Fruit fly (Drosophila melanogaster) whole organism: ENCODE results near the gene CG17329.

Experiments used
- CG8478 ChIP-seq: fragments of >200 bp; optimal IDR thresholded peaks from 2 replicates; lab custom pipeline; 2018; ENCODE audit warnings: inconsistent platforms
- Dll ChIP-seq: fragments of >200 bp; optimal IDR thresholded peaks from 2 replicates; lab custom pipeline; 2017
- EcR ChIP-seq, 2 experiments: fragments of >200 bp; optimal IDR thresholded peaks; 2 replicates each; lab custom pipeline; 2017; ENCODE audit warnings: missing biosample characterization in 2 of 2, missing genetic modification characterization in 2 of 2, missing genetic modification reagents in 2 of 2
- pan ChIP-seq: fragments of >200 bp; optimal IDR thresholded peaks from 2 replicates; lab custom pipeline; 2017
- psq ChIP-seq: fragments of >200 bp; optimal IDR thresholded peaks from 2 replicates; lab custom pipeline; 2017
- usp ChIP-seq: fragments of >200 bp; optimal IDR thresholded peaks from 2 replicates; lab custom pipeline; 2017; ENCODE audit warnings: missing biosample characterization, missing genetic modification characterization, mixed read lengths

The CG17329 gene

DNA sequence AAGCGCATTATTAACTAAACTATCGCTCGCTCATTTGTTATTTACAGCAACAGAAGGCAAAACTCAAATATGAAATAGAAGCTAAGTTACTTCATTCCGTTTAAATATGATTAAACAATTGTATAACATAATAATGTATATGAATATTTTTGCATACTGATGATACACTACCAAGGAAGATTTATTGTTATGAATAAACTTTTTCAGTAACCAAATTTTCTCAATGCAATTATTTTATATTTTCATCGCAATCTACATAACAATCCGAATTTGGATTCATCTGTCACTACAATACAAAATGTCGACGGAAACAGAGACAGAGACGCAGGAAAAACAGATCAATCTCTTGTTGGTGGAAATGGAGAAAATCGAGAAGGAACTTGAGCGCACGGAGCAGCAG, at the start of gene CG17329:
Gene CG17329, plus strand, starts transcription at position 301 of the 400 bp plus-strand sequence.
- TF ChIP-seq usp (GFP tag; lab: Kevin White, UChicago) = no peak
- TF ChIP-seq pan (lab: Kevin White, UChicago) = no peak
- no peak for TF ChIP-seq Dll (lab: Kevin White, UChicago)
- no peak for TF ChIP-seq EcR (GFP tag; optimal IDR thresholded peaks at IDR 0.05; lab: Kevin White, UChicago)
- no peak for TF ChIP-seq psq (lab: Kevin White, UChicago)
- TF ChIP-seq CG8478 = no peak

DNA sequence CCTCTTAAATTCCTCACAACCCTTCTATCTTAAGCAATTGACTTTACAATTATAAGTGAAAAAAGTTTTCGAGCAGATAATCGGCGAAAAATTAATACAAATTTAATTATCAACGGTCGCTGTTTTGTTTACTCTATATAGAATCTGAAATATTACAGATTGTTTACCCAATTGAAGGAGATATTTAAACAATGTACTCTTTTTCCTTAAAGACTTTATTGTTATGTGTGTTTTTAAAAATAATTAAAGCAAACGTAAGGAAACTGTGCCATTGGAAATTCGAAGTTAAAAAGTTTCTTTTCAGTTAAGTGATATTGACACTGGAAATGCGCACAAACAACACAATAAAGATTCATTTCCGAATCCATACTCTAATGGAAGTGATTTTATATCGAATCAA, 49.4 kb upstream of the CG17329 start, which contains the start of gene CG42818:
Gene CG42818, plus strand, starts transcription at position 301 of the 400 bp plus-strand sequence.
- no peak for TF ChIP-seq psq (lab: Kevin White, UChicago)
- TF ChIP-seq EcR (GFP tag; optimal IDR thresholded peaks at IDR 0.05; lab: Kevin White, UChicago) = no peak
- TF ChIP-seq usp (GFP tag; lab: Kevin White, UChicago) = no peak
- TF ChIP-seq Dll (lab: Kevin White, UChicago) = no peak
- TF ChIP-seq CG8478 = no peak
- TF ChIP-seq pan (lab: Kevin White, UChicago) = no peak

DNA sequence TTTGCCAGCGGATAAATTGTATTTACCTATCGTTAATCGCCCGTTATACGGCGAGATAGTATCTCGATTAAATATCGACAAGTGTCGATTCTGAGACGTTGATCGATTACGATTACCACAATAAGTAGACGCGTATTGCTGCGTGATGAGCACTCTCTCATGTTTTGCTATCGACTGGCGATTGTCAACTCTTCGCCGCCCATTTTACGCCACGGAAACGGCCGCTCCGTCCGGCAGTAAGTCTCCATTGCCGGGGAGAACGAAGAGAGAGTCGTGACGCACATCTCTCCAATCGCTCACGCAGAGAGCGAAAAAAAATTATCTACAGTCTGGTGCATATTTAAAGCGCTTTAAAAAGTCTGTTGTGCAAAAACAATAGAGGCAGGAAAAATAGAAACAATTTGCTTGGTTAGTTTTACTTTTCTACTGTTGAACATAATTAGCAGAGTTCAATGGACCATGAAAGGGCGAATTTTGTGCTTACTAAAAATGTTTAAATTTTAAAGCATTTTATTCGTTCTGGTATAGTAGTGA, 39.4 kb upstream of the CG17329 start, which contains the start of gene CG46309:
Gene CG46309, minus strand, starts transcription at position 191 of the 534 bp plus-strand sequence.
- TF ChIP-seq pan (lab: Kevin White, UChicago) (no peak), EcR (GFP tag; optimal IDR thresholded peaks at IDR 0.05; lab: Kevin White, UChicago) (no peak), CG8478 (no peak), usp (GFP tag; lab: Kevin White, UChicago) (no peak), psq (lab: Kevin White, UChicago) (no peak), Dll (lab: Kevin White, UChicago) (no peak)

DNA sequence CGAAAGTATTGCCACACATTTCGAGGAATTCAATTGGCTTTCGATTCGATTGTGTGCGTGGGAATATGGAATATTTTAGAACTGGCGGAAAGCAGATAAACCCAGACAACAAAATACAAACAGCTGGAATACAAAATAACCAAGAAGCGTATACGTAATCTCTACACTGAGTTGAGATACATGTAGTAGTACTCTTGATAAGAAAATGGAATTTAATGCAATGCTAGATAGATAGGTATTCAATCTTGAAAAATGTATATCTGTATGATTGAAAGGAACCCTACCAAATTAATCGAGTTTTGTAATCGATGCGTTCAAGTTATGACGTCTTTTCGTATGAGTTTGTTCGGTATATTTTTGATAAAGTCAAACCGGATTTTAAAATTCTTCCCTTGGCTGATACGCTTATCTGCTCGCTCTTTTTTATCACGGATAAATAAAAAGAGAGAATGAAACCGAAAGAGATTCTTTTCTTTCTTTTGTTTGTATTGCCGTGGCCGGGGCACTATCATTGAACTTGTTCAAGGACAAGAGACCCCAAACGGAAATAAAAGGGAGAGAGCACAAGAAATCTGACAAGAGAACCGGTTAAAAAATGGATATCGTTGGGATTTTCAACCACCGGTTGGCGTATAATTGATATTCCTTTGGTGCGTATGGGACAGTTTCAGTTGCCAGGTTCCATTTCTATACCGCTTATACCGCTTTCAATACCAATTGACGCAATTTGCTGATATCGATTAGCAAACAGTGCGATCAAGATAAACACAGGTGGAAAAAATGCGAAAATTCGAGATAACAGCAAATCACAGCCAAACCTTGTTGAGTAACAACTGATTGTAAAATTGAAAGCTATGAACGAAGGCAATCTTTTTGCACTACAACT, 35.6 kb upstream of the CG17329 start:
- TF ChIP-seq usp (GFP tag; lab: Kevin White, UChicago) = no peak
- TF ChIP-seq pan (lab: Kevin White, UChicago) = no peak

DNA sequence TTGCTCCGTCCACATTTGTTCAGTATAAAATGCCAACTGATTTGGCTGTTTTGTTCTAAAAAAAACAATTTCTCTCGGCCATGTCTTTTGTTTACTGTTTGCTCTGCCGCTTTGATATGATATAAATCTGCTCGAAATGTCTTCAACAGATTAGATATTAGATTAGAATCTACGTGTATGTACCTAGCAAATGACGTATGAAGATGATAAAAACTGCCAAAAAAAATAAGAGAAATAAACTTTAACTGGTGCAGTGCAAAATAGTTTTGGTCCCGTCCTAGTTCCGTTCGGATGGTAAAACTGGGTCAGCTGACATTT, 35.0 kb upstream of the CG17329 start:
- TF ChIP-seq Dll (lab: Kevin White, UChicago) = no peak
- no peak for TF ChIP-seq psq (lab: Kevin White, UChicago)
- TF ChIP-seq EcR (GFP tag; optimal IDR thresholded peaks at IDR 0.05; lab: Kevin White, UChicago) = no peak
- TF ChIP-seq usp (GFP tag; lab: Kevin White, UChicago) = no peak
- TF ChIP-seq CG8478 = no peak
- no peak for TF ChIP-seq pan (lab: Kevin White, UChicago)

DNA sequence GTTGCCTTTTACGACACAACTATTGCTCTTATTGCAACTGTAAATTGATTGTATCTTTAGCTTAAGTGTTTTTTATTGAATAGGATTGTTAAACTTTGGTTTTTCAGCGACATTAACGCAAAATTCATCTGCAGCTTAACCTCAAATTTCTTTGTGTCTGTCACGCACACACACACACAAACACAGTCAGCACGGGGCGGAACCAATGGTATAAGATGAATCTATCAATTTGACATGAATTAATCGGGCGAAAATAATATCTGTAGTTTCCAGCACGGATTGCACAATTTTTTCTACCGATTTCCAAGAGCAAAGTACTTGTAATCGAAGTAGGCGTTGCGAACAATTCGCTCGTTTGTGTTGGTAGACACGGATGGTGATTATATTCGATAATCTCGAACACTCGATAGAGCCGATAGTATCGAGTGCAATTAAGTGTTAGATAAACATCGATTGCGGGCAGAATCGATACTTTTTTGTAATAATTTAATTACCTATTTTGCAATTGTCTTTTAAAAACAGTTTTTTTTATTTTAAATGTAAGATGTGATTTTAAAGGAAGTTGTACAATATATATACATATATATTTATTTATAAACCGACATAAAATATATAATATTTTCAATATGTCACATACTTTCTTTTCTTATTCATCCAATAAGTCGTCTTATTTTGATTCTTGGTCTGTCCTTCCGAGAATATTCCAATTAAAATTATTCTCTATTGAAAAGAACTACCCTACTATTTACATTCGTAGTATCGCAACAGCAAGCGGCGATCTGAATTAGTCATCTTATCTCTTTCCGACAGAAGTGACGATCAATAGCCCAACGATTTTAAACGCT, 33.6 kb upstream of the CG17329 start, which contains the start of the genes PRL-1 and EndoGI:
Gene PRL-1, minus strand, starts transcription at position 380 of the 845 bp plus-strand sequence.
Gene EndoGI, plus strand, starts transcription at position 462 of the 845 bp plus-strand sequence.
- peak; percentile 47 for TF ChIP-seq CG8478
- no peak for TF ChIP-seq EcR (GFP tag; optimal IDR thresholded peaks at IDR 0.05; lab: Kevin White, UChicago)

DNA sequence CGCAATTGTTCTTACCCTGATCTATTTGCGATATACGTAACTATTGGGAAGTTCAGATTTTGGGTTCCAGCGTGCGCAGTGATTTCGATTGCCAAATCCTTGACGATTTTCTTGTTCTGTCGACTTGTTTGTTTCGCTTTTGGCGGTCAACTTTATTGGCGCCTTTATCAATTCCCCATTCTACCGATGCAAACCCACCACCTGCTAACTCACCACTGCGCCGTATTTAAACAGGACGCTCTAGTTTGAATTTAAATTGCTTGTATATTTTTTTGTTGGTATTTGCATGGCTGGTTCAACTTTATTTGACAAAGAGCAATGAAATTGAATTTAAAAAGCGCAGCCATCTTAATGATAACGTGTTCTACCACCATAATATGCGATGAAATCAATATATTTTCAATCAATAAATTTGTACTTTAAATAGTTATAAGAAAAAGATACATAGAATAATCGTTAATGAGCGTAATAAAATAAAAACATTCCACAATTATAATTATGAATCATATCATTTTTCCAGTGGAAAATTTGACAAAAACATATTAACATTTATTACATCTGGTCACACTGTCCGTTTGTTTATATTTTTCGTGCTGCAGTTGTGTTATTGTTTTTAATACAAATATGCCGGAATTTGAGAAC, 29.4 kb upstream of the CG17329 start, which contains the start of the genes twe and CG4935:
Gene twe, minus strand, starts transcription at position 302 of the 642 bp plus-strand sequence.
Gene CG4935, plus strand, starts transcription at position 566 of the 642 bp plus-strand sequence.
- TF ChIP-seq Dll (lab: Kevin White, UChicago) = no peak
- no peak for TF ChIP-seq psq (lab: Kevin White, UChicago)
- TF ChIP-seq CG8478 = no peak
- no peak for TF ChIP-seq pan (lab: Kevin White, UChicago)
- no peak for TF ChIP-seq EcR (GFP tag; optimal IDR thresholded peaks at IDR 0.05; lab: Kevin White, UChicago)
- no peak for TF ChIP-seq usp (GFP tag; lab: Kevin White, UChicago)

DNA sequence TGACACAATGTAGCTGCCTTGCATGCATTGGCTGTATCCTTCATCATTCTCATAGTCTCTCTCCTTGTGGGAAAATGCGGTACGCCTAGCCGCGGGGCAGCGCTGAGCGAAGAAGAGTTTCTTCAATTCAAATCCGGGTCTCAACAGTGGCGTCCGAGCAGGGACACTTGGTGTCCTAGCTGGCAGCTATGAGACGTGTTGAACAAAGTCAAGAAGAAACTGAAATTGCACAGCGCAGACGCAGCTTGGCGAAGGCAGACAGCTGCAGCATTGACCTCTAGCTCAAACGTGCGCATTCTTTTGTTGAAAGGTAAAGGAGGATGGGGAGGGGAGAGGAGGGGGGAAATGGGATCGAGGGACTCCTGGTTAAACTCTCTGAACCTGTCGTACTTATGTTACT, 27.4 kb upstream of the CG17329 start:
- TF ChIP-seq usp (GFP tag; lab: Kevin White, UChicago) (no peak), CG8478 (no peak), pan (lab: Kevin White, UChicago) (no peak)

DNA sequence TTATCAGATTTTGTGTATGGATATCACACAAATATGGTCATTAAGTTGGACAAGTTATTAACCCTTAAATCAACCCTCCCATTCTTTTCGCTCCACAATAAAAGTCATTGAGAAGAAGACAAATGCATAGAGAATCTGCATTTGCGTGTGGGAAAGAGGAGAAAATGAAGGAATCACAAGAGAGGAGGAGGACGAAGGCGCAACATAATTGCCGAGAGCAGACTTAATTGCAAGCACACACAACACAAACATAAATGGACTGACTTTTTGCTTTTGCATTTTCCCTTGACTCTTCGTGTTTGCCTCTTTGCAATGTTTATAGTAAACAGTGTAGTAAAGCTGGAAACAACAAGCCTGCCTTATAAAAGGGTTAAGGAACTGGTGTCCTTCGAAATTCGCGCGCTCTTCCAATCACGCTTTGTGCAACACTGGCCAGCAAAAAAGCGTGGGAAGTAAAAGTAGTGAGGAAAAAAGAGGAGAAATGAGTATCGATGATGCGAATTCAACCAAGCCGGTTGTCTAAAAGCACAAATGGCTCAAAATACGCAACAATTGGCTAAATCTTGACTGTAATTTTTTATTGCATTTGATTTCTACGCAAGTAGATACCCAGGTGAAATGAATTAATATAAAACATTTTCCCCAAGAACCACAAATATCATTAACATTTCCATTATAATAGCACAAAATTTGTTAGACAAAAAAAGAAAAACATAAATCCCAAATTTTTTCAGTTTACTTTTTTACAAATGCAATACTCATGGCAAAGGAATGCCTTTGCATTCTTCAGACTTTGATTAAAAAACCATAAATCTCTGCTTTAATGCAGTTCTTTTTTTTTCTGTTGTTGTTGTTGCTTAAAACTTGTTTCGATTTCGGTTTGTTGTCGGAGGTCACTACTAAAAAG, 23.7 kb upstream of the CG17329 start:
- no peak for TF ChIP-seq pan (lab: Kevin White, UChicago)
- no peak for TF ChIP-seq Dll (lab: Kevin White, UChicago)
- TF ChIP-seq EcR (GFP tag; optimal IDR thresholded peaks at IDR 0.05; lab: Kevin White, UChicago) = no peak
- no peak for TF ChIP-seq psq (lab: Kevin White, UChicago)
- TF ChIP-seq CG8478 = no peak
- TF ChIP-seq usp (GFP tag; lab: Kevin White, UChicago) = no peak

DNA sequence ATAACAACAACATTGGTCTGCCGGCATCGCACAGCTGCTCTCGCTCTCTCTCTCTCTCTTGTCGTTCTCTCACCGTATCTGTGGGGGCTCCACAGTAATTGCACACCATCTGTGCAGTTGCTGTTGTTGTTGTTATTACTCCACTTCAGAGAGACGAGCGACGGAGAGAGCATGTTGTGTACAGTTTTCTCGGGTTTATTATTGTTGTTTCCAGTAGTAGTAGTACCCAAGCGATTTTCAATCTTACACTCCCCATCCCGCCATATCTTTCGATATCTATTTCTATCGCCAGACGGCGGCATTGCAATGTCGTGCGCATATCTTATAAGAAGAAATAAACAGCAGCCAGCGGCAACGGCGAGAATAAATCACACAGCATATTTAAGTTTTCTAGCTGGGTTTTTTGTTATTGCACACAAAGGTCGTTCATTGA, 23.0 kb upstream of the CG17329 start:
- TF ChIP-seq usp (GFP tag; lab: Kevin White, UChicago) = no peak
- peak; percentile 60 for TF ChIP-seq Dll (lab: Kevin White, UChicago)
- TF ChIP-seq pan (lab: Kevin White, UChicago) = no peak
- TF ChIP-seq CG8478 = no peak
- TF ChIP-seq EcR (GFP tag; optimal IDR thresholded peaks at IDR 0.05; lab: Kevin White, UChicago) = peak in 1 of 2 experiments; percentile 76
